Fruit fly (Drosophila melanogaster): ENCODE results near the gene Keap1.

Keap1 gene

dm6 chr3R:17042838-17043569 lies 36.7 kb downstream of the Keap1 start, which contains the start of the genes bdwf and Patr-1 (continued):
- TF ChIP-seq bab2 (GFP tag; optimal IDR thresholded peaks at IDR 0.05) (no peak), Hr3 (GFP tag; optimal IDR thresholded peaks at IDR 0.05) (peak; percentile 35), slbo (GFP tag; IDR thresholded peaks at IDR 0.05) (no peak; the same call in 1 of the 2 replicates), CG7786 (GFP tag; optimal IDR thresholded peaks at IDR 0.05) (no peak), CG7839 (tag; optimal IDR thresholded peaks at IDR 0.05) (no peak), CG1832 (GFP tag; optimal IDR thresholded peaks at IDR 0.05) (no peak), HLH3B (GFP tag; IDR thresholded peaks at IDR 0.05) (no peak), Gug (GFP tag; IDR thresholded peaks at IDR 0.05) (no peak; the same call in 3 of the 4 replicates), NC2β (GFP tag; optimal IDR thresholded peaks at IDR 0.05) (peak; percentile 4), CG9932 (GFP tag; IDR thresholded peaks at IDR 0.05) (peak; percentile 38; the same call in 1 of the 2 replicates), nerfin-2 (GFP tag; IDR thresholded peaks at IDR 0.05; ENCODE audit: partially characterized antibody) (peak; percentile 84), oc (tag; optimal IDR thresholded peaks at IDR 0.05) (no peak), CG2129 (GFP tag; IDR thresholded peaks at IDR 0.05; ENCODE audit: partially characterized antibody) (peak; percentile 66), onecut (GFP tag; IDR thresholded peaks at IDR 0.05) (no peak), ato (GFP tag; IDR thresholded peaks at IDR 0.05; ENCODE audit: partially characterized antibody) (peak; percentile 80; the same call in 1 of the 2 replicates), sug (tag; optimal IDR thresholded peaks at IDR 0.05) (peak; percentile 36), CG12104 (GFP tag; optimal IDR thresholded peaks at IDR 0.05) (no peak), E2f2 (GFP tag; IDR thresholded peaks at IDR 0.05) (peak; percentile 45), sisA (GFP tag; IDR thresholded peaks at IDR 0.05) (no peak), Dad (GFP tag; optimal IDR thresholded peaks at IDR 0.05) (peak; percentile 9), hbn (GFP tag; IDR thresholded peaks at IDR 0.05; ENCODE audit: partially characterized antibody) (peak; percentile 84), psq (GFP tag; optimal IDR thresholded peaks at IDR 0.05) (no peak), Dip2 (GFP tag; IDR thresholded peaks at IDR 0.05) (no peak), HLH4C (GFP tag; IDR thresholded peaks at IDR 0.05; ENCODE audit: partially characterized antibody) (peak; percentile 91), knrl (GFP tag; IDR thresholded peaks at IDR 0.05; ENCODE audit: partially characterized antibody) (peak; percentile 94), Stat92E (GFP tag; optimal IDR thresholded peaks at IDR 0.05) (no peak), Deaf1 (tag; optimal IDR thresholded peaks at IDR 0.05) (no peak), Hey (tag; optimal IDR thresholded peaks at IDR 0.05) (no peak), CG10431 (GFP tag; optimal IDR thresholded peaks at IDR 0.05) (no peak), grn (GFP tag; optimal IDR thresholded peaks at IDR 0.05) (no peak), CG16813 (GFP tag; IDR thresholded peaks at IDR 0.05; ENCODE audit: partially characterized antibody) (peak; percentile 93), CG13894 (tag; optimal IDR thresholded peaks at IDR 0.05) (no peak), cato (GFP tag; optimal IDR thresholded peaks at IDR 0.05; ENCODE audit: borderline replicate concordance) (no peak), Six4 (GFP tag; optimal IDR thresholded peaks at IDR 0.05) (no peak), crp (GFP tag; optimal IDR thresholded peaks at IDR 0.05) (peak in 1 of 2 experiments; percentile 6), bigmax (GFP tag; optimal IDR thresholded peaks at IDR 0.05) (no peak), fd64A (GFP tag; optimal IDR thresholded peaks at IDR 0.05) (no peak), TFAM (GFP tag; optimal IDR thresholded peaks at IDR 0.05) (no peak), bsh (GFP tag; optimal IDR thresholded peaks at IDR 0.05) (no peak), CG10462 (GFP tag; optimal IDR thresholded peaks at IDR 0.05) (no peak), CG10543 (GFP tag; optimal IDR thresholded peaks at IDR 0.05) (peak; percentile 10), CG2202 (tag; optimal IDR thresholded peaks at IDR 0.05) (no peak), h (optimal IDR thresholded peaks at IDR 0.05) (no peak), CG15073 (GFP tag; optimal IDR thresholded peaks at IDR 0.05) (no peak), CG2678 (tag; optimal IDR thresholded peaks at IDR 0.05) (no peak), CG1233 (GFP tag; optimal IDR thresholded peaks at IDR 0.05) (peak; percentile 33), pita (GFP tag; optimal IDR thresholded peaks at IDR 0.05) (no peak), tx (GFP tag; optimal IDR thresholded peaks at IDR 0.05) (no peak), Optix (GFP tag; IDR thresholded peaks at IDR 0.05) (no peak)

Data from whole organism, embryonic.